Worm (Caenorhabditis elegans) whole organism, young adult: ENCODE results near the gene gakh-1.

Experiments used
- B0035.1 ChIP-seq: sonication (generic microtip); optimal IDR thresholded peaks from 2 replicates; lab custom pipeline; 2016; ENCODE audit warnings: missing genetic modification characterization, mild to moderate bottlenecking, missing compliant biosample characterization, missing genotype, missing genetic modification reagents
- B0261.1 ChIP-seq: sonication (generic microtip); optimal IDR thresholded peaks from 2 replicates; lab custom pipeline; 2016; ENCODE audit warnings: mild to moderate bottlenecking, missing genetic modification characterization, moderate library complexity, missing compliant biosample characterization
- B0336.3 ChIP-seq: fragments of 200-800 bp; sonication (Bioruptor generic); IDR thresholded peaks from 2 replicates; pipeline ENCODE4 v1.3.6; 2022; ENCODE audit warnings: missing genetic modification characterization, missing compliant biosample characterization
- C17E4.6 ChIP-seq: fragments of 200-800 bp; sonication (Bioruptor generic); IDR thresholded peaks from 2 replicates; pipeline ENCODE4 v1.3.6; 2022; ENCODE audit warnings: missing genetic modification reagents, missing genetic modification characterization, missing compliant biosample characterization
- F23B12.7 ChIP-seq: sonication (generic microtip); optimal IDR thresholded peaks from 2 replicates; lab custom pipeline; 2017; ENCODE audit warnings: missing genetic modification characterization, mild to moderate bottlenecking, missing compliant biosample characterization, antibody characterized with exemption, moderate library complexity; ENCODE audit not compliant: insufficient read depth
- F37B4.10 ChIP-seq: fragments of 200-800 bp; sonication (Bioruptor generic); IDR thresholded peaks from 2 replicates; pipeline ENCODE4 v1.3.6; 2022; ENCODE audit warnings: missing genetic modification characterization, missing compliant biosample characterization
- F39B2.1 ChIP-seq: fragments of 200-800 bp; sonication (Bioruptor generic); IDR thresholded peaks from 2 replicates; pipeline ENCODE4 v1.3.6; 2022; ENCODE audit warnings: missing genetic modification reagents, missing genetic modification characterization, missing compliant biosample characterization
- F55B11.4 ChIP-seq: sonication (generic microtip); optimal IDR thresholded peaks from 2 replicates; lab custom pipeline; 2016; ENCODE audit warnings: missing compliant biosample characterization, missing genetic modification characterization, borderline replicate concordance; ENCODE audit not compliant: insufficient read depth
- T26A5.8 ChIP-seq: sonication (generic microtip); optimal IDR thresholded peaks from 2 replicates; lab custom pipeline; 2016; ENCODE audit warnings: missing genetic modification characterization, missing compliant biosample characterization
- Y53F4B.3 ChIP-seq: fragments of 200-800 bp; sonication (Bioruptor generic); IDR thresholded peaks from 2 replicates; pipeline ENCODE4 v1.3.6; 2022; ENCODE audit warnings: missing genetic modification reagents, missing genetic modification characterization, missing compliant biosample characterization
- Y56A3A.18 ChIP-seq: fragments of 200-800 bp; sonication (Bioruptor generic); IDR thresholded peaks from 2 replicates; pipeline ENCODE4 v1.3.6; 2022; ENCODE audit warnings: missing genetic modification reagents, missing genetic modification characterization, missing compliant biosample characterization
- Y79H2A.3 ChIP-seq: fragments of 200-800 bp; sonication (Bioruptor generic); conservative IDR thresholded peaks from 2 replicates; pipeline ENCODE4 v1.3.6; 2022; ENCODE audit warnings: missing genetic modification reagents, missing genetic modification characterization, missing compliant biosample characterization
- Y95B8A.8 ChIP-seq: fragments of 200-800 bp; sonication (Bioruptor generic); IDR thresholded peaks from 2 replicates; pipeline ENCODE4 v1.3.6; 2022; ENCODE audit warnings: missing genetic modification reagents, missing genetic modification characterization, missing compliant biosample characterization
- aptf-3 ChIP-seq: fragments of 200-800 bp; sonication (Bioruptor generic); IDR thresholded peaks from 2 replicates; pipeline ENCODE4 v1.3.6; 2022; ENCODE audit warnings: missing genetic modification characterization, missing compliant biosample characterization
- attf-5 ChIP-seq: fragments of 200-800 bp; sonication (Bioruptor generic); optimal IDR thresholded peaks from 2 replicates; lab custom pipeline; 2018; ENCODE audit warnings: mild to moderate bottlenecking, missing genetic modification characterization, missing compliant biosample characterization
- attf-6 ChIP-seq: fragments of 200-800 bp; sonication (Bioruptor generic); IDR thresholded peaks from 2 replicates; pipeline ENCODE4 v1.3.6; 2022; ENCODE audit warnings: missing genetic modification reagents, missing genetic modification characterization, missing compliant biosample characterization
- cebp-1 ChIP-seq, 2 experiments: fragments of 200-800 bp in 1 of 2; sonication (Bioruptor generic) in 1 of 2; sonication (generic microtip) in 1 of 2; IDR thresholded peaks in 1 of 2; optimal IDR thresholded peaks in 1 of 2; 2 replicates each; pipeline versions ENCODE4 v1.3.6 to Lab custom; 2017 to 2022; ENCODE audit warnings: missing compliant biosample characterization in 2 of 2, missing genetic modification characterization in 2 of 2, mild to moderate bottlenecking in 1 of 2, missing genetic modification reagents in 1 of 2, moderate library complexity in 1 of 2
- ceh-27 ChIP-seq: fragments of 200-800 bp; sonication (Bioruptor generic); optimal IDR thresholded peaks from 2 replicates; lab custom pipeline; 2018; ENCODE audit warnings: mild to moderate bottlenecking, missing genetic modification characterization, moderate library complexity, missing compliant biosample characterization
- chd-7 ChIP-seq: sonication (generic microtip); optimal IDR thresholded peaks from 2 replicates; lab custom pipeline; 2016; ENCODE audit warnings: mild to moderate bottlenecking, missing genetic modification characterization, moderate library complexity, missing compliant biosample characterization
- dpl-1 ChIP-seq: fragments of 150-350 bp; optimal IDR thresholded peaks from 2 replicates; lab custom pipeline; 2014; ENCODE audit warnings: missing biosample characterization, missing genetic modification reagents, missing genetic modification characterization
- egl-44 ChIP-seq: fragments of 200-800 bp; sonication (Bioruptor generic); IDR thresholded peaks from 2 replicates; pipeline ENCODE4 v1.3.6; 2022; ENCODE audit warnings: missing genetic modification reagents, missing genetic modification characterization, missing compliant biosample characterization
- him-1 ChIP-seq: sonication (generic microtip); optimal IDR thresholded peaks from 2 replicates; lab custom pipeline; 2016; ENCODE audit warnings: missing genotype, missing genetic modification reagents, missing genetic modification characterization, missing compliant biosample characterization
- lag-1 ChIP-seq: fragments of 200-800 bp; sonication (Bioruptor generic); IDR thresholded peaks from 2 replicates; pipeline ENCODE4 v1.3.6; 2022; ENCODE audit warnings: missing genetic modification reagents, missing genetic modification characterization, missing compliant biosample characterization
- let-526 ChIP-seq: fragments of 200-800 bp; sonication (Bioruptor generic); IDR thresholded peaks from 2 replicates; pipeline ENCODE4 v1.3.6; 2022; ENCODE audit warnings: missing genetic modification reagents, missing genetic modification characterization, missing compliant biosample characterization
- lin-26 ChIP-seq: fragments of 200-800 bp; sonication (Bioruptor generic); IDR thresholded peaks from 2 replicates; pipeline ENCODE4 v1.3.6; 2022; ENCODE audit warnings: missing genetic modification reagents, missing genetic modification characterization, missing compliant biosample characterization
- lsl-1 ChIP-seq: fragments of 200-800 bp; sonication (Bioruptor generic); optimal IDR thresholded peaks from 2 replicates; lab custom pipeline; 2018; ENCODE audit warnings: mild to moderate bottlenecking, missing genetic modification characterization, moderate library complexity, missing compliant biosample characterization
- lsy-27 ChIP-seq: sonication (generic microtip); optimal IDR thresholded peaks from 2 replicates; lab custom pipeline; 2017; ENCODE audit warnings: missing genetic modification characterization, mild to moderate bottlenecking, missing compliant biosample characterization, antibody characterized with exemption, missing genotype, borderline replicate concordance; ENCODE audit not compliant: insufficient read depth
- madf-3 ChIP-seq: fragments of 200-800 bp; sonication (Bioruptor generic); IDR thresholded peaks from 2 replicates; pipeline ENCODE4 v1.3.6; 2022; ENCODE audit warnings: missing genetic modification reagents, missing genetic modification characterization, missing compliant biosample characterization
- mcd-1 ChIP-seq: fragments of 200-800 bp; sonication (Bioruptor generic); IDR thresholded peaks from 2 replicates; pipeline ENCODE4 v1.3.6; 2022; ENCODE audit warnings: missing genetic modification reagents, missing genetic modification characterization, missing compliant biosample characterization
- mel-28 ChIP-seq: sonication (generic microtip); optimal IDR thresholded peaks from 2 replicates; lab custom pipeline; 2016; ENCODE audit warnings: borderline replicate concordance, mild to moderate bottlenecking, missing genetic modification characterization, missing compliant biosample characterization
- nfya-2 ChIP-seq: fragments of 200-800 bp; sonication (Bioruptor generic); IDR thresholded peaks from 2 replicates; pipeline ENCODE4 v1.3.6; 2022; ENCODE audit warnings: missing genetic modification reagents, missing genetic modification characterization, missing compliant biosample characterization
- nfyb-1 ChIP-seq: fragments of 200-800 bp; sonication (Bioruptor generic); IDR thresholded peaks from 2 replicates; pipeline ENCODE4 v1.3.6; 2022; ENCODE audit warnings: missing genetic modification reagents, missing genetic modification characterization, missing compliant biosample characterization
- nhr-179 ChIP-seq: sonication (generic microtip); optimal IDR thresholded peaks from 2 replicates; lab custom pipeline; 2016; ENCODE audit warnings: mild to moderate bottlenecking, missing genetic modification characterization, missing compliant biosample characterization
- nhr-27 ChIP-seq: fragments of 200-800 bp; sonication (Bioruptor generic); optimal IDR thresholded peaks from 2 replicates; lab custom pipeline; 2018; ENCODE audit warnings: mild to moderate bottlenecking, missing genetic modification characterization, moderate library complexity, missing compliant biosample characterization
- nhr-80 ChIP-seq: sonication (generic microtip); optimal IDR thresholded peaks from 2 replicates; lab custom pipeline; 2016; ENCODE audit warnings: missing genetic modification characterization, missing compliant biosample characterization
- rcor-1 ChIP-seq: fragments of 200-800 bp; sonication (Bioruptor generic); IDR thresholded peaks from 2 replicates; pipeline ENCODE4 v1.3.6; 2022; ENCODE audit warnings: missing genetic modification reagents, missing genetic modification characterization, missing compliant biosample characterization
- snpc-1.1 ChIP-seq: sonication (generic microtip); optimal IDR thresholded peaks from 2 replicates; lab custom pipeline; 2017; ENCODE audit warnings: missing genetic modification characterization, mild to moderate bottlenecking, missing compliant biosample characterization, antibody characterized with exemption, moderate library complexity, missing genotype, missing genetic modification reagents; ENCODE audit not compliant: insufficient read depth
- snpc-1.3 ChIP-seq: sonication (generic microtip); optimal IDR thresholded peaks from 2 replicates; lab custom pipeline; 2017; ENCODE audit warnings: missing genetic modification characterization, mild to moderate bottlenecking, missing compliant biosample characterization, antibody characterized with exemption, moderate library complexity, missing genotype, missing genetic modification reagents; ENCODE audit not compliant: insufficient read depth
- snpc-4 ChIP-seq, 5 experiments: fragments of 150-350 bp in 1 of 5; sonication (generic microtip) in 4 of 5; optimal IDR thresholded peaks; 2 replicates each; lab custom pipeline; 2014 to 2018; ENCODE audit warnings: missing genetic modification characterization in 5 of 5, missing biosample characterization in 3 of 5, antibody characterized with exemption in 2 of 5, mild to moderate bottlenecking in 2 of 5, missing compliant biosample characterization in 2 of 5, missing genotype in 2 of 5, moderate library complexity in 2 of 5, missing genetic modification reagents in 1 of 5
- tlf-1 ChIP-seq: fragments of 200-800 bp; sonication (Bioruptor generic); optimal IDR thresholded peaks from 2 replicates; lab custom pipeline; 2018; ENCODE audit warnings: mild to moderate bottlenecking, missing genetic modification characterization, missing compliant biosample characterization
- ztf-26 ChIP-seq: sonication (generic microtip); optimal IDR thresholded peaks from 2 replicates; lab custom pipeline; 2017; ENCODE audit warnings: missing genetic modification characterization, missing compliant biosample characterization
- ztf-3 ChIP-seq: fragments of 200-800 bp; sonication (Bioruptor generic); optimal IDR thresholded peaks from 2 replicates; lab custom pipeline; 2018; ENCODE audit warnings: mild to moderate bottlenecking, missing genetic modification characterization, missing compliant biosample characterization

Gene gakh-1

ce11 chrX:5772538-5773154 is 9.7 kb upstream of the gakh-1 start:
- TF ChIP-seq ztf-3 (no peak), aptf-3 (no peak), snpc-4 (GFP tag; optimal IDR thresholded peaks at IDR 0.05; lab: Kevin White, UChicago) (no peak), snpc-4 (tag; optimal IDR thresholded peaks at IDR 0.05; lab: Kevin White, UChicago) (no peak), T26A5.8 (tag; lab: Kevin White, UChicago) (no peak), nhr-80 (tag; lab: Kevin White, UChicago) (no peak), nfya-2 (GFP tag; lab: Robert Waterston, UW) (no peak), egl-44 (GFP tag; lab: Robert Waterston, UW) (no peak), attf-6 (GFP tag; lab: Robert Waterston, UW) (no peak), him-1 (tag; lab: Kevin White, UChicago) (no peak), Y53F4B.3 (GFP tag; lab: Robert Waterston, UW) (no peak), nhr-179 (tag; lab: Kevin White, UChicago) (no peak)

ce11 chrX:5773471-5773870 is 8.8 kb upstream of the gakh-1 start, which contains the start of gene sym-3:
TSS of gene sym-3 (plus strand) at chrX:5773771.
- TF ChIP-seq lin-26 (GFP tag; lab: Robert Waterston, UW), result no peak
- TF ChIP-seq nhr-27 (tag; lab: Kevin White, UChicago), result no peak
- no peak for TF ChIP-seq lag-1 (GFP tag; lab: Robert Waterston, UW)
- TF ChIP-seq B0035.1, result no peak
- TF ChIP-seq F23B12.7 (tag; lab: Kevin White, UChicago), result no peak
- no peak for TF ChIP-seq ceh-27
- TF ChIP-seq nfyb-1 (GFP tag; lab: Robert Waterston, UW), result no peak
- TF ChIP-seq ztf-26 (tag; lab: Kevin White, UChicago), result no peak
- no peak for TF ChIP-seq chd-7 (tag; lab: Kevin White, UChicago)

DNA sequence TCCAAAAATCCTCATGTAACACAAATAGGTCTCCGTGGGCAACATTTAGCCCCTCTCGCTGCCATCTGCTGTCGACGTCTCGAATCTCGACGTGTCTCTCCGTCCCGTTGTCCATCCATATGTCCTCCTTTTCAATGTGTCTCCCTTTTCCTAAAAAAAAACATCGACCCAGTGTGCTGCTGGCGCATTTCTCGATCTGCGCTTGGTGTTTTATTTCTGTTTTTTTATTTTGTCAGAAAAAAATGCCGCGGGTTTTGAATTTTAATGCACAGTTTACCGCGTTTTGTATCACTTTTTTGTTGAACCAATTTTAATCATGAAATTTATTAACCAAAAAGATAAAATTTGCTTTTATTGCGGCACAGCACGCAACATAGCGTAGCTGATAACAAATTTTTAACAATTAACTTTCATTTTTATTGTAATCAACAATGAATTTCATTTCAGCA is 6.5 kb upstream of the gakh-1 start:
- TF ChIP-seq F39B2.1 (GFP tag; lab: Robert Waterston, UW) (no peak), lsl-1 (GFP tag; lab: Kevin White, UChicago) (no peak), Y56A3A.18 (GFP tag; lab: Robert Waterston, UW) (no peak), let-526 (GFP tag; lab: Robert Waterston, UW) (no peak), mel-28 (tag; lab: Kevin White, UChicago) (no peak), snpc-1.3 (no peak), him-1 (tag; lab: Kevin White, UChicago) (no peak), dpl-1 (GFP tag; lab: Kevin White, UChicago) (peak; percentile 2), Y79H2A.3 (GFP tag; lab: Robert Waterston, UW) (no peak), lin-26 (GFP tag; lab: Robert Waterston, UW) (no peak), lsy-27 (tag; lab: Kevin White, UChicago) (no peak), F55B11.4 (no peak), B0336.3 (GFP tag; lab: Robert Waterston, UW) (no peak), aptf-3 (no peak), snpc-1.1 (tag; lab: Kevin White, UChicago) (no peak), F37B4.10 (GFP tag; lab: Robert Waterston, UW) (no peak), madf-3 (GFP tag; lab: Robert Waterston, UW) (no peak), B0261.1 (tag; lab: Kevin White, UChicago) (no peak), C17E4.6 (GFP tag; lab: Robert Waterston, UW) (no peak), rcor-1 (no peak), Y95B8A.8 (GFP tag; lab: Robert Waterston, UW) (no peak), tlf-1 (no peak), cebp-1 (GFP tag; IDR thresholded peaks at IDR 0.05; lab: Robert Waterston, UW) (no peak), cebp-1 (tag; optimal IDR thresholded peaks at IDR 0.05; lab: Kevin White, UChicago) (peak; percentile 50), lag-1 (GFP tag; lab: Robert Waterston, UW) (no peak), attf-5 (peak; percentile 53), mcd-1 (GFP tag; lab: Robert Waterston, UW) (no peak; the same call in 1 of the 2 replicates)
